Fruit fly (Drosophila melanogaster): ENCODE data around the gene CG31909.

The CG31909 gene

DNA sequence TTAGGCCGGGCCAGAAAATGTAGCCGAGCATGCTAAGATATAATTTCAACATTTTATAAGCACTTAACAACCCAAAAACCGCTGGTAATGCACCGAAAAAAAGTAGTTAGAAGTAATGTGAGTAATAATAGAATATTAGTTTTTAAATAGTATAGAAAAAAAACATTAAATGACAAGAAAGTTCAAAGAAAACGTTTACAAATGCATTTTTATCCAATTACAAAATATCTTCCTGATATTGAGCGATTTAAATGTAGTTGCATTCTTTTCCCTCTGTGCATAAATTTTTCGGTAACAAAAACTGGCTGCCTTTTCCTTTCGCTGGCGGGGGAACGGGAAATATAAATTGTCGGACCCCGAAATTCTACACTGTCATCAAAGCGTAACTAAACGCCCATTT lies 45.4 kb downstream of the CG31909 start (continued):
- TF ChIP-seq chinmo (GFP tag; IDR thresholded peaks at IDR 0.05; ENCODE audit: partially characterized antibody), result no peak
- no peak for TF ChIP-seq Xbp1 (GFP tag; optimal IDR thresholded peaks at IDR 0.05)
- TF ChIP-seq zf30C (GFP tag; optimal IDR thresholded peaks at IDR 0.05), result peak; percentile 42
- TF ChIP-seq maf-S (GFP tag; optimal IDR thresholded peaks at IDR 0.05), result no peak
- peak; percentile 17 for TF ChIP-seq D19A (tag; optimal IDR thresholded peaks at IDR 0.05)
- TF ChIP-seq lilli (GFP tag; optimal IDR thresholded peaks at IDR 0.05), result no peak
- no peak for TF ChIP-seq rib (GFP tag; IDR thresholded peaks at IDR 0.05)
- no peak for TF ChIP-seq onecut (GFP tag; IDR thresholded peaks at IDR 0.05)
- no peak for TF ChIP-seq Hmr (GFP tag; optimal IDR thresholded peaks at IDR 0.05)
- TF ChIP-seq CG1603 (tag; optimal IDR thresholded peaks at IDR 0.05), result no peak
- no peak for TF ChIP-seq D (optimal IDR thresholded peaks at IDR 0.05)
- TF ChIP-seq D (GFP tag; optimal IDR thresholded peaks at IDR 0.05), result no peak
- no peak for TF ChIP-seq CG10959 (GFP tag; IDR thresholded peaks at IDR 0.05)
- no peak for TF ChIP-seq pros (GFP tag; optimal IDR thresholded peaks at IDR 0.05)
- peak in 1 of 3 experiments; percentile 46 for TF ChIP-seq lola (GFP tag; optimal IDR thresholded peaks at IDR 0.05)
- peak; percentile 26; the same call in 1 of the 3 replicates for TF ChIP-seq zfh1 (GFP tag; IDR thresholded peaks at IDR 0.05)
- TF ChIP-seq sim (GFP tag; IDR thresholded peaks at IDR 0.05), result no peak
- TF ChIP-seq CG15696 (tag; optimal IDR thresholded peaks at IDR 0.05), result peak; percentile 49
- no peak for TF ChIP-seq CG10147 (GFP tag; optimal IDR thresholded peaks at IDR 0.05)
- no peak for TF ChIP-seq CG13296 (GFP tag; optimal IDR thresholded peaks at IDR 0.05)
- TF ChIP-seq oc (tag; optimal IDR thresholded peaks at IDR 0.05), result no peak
- no peak for TF ChIP-seq CG10543 (GFP tag; optimal IDR thresholded peaks at IDR 0.05)
- TF ChIP-seq CG7963 (GFP tag; IDR thresholded peaks at IDR 0.05; ENCODE audit: partially characterized antibody), result no peak
- TF ChIP-seq Xrp1 (GFP tag; IDR thresholded peaks at IDR 0.05), result peak; percentile 53; the same call in 1 of the 2 replicates
- no peak for TF ChIP-seq dm (GFP tag; optimal IDR thresholded peaks at IDR 0.05)
- TF ChIP-seq CG9727 (GFP tag; optimal IDR thresholded peaks at IDR 0.05), result peak; percentile 51
- no peak for TF ChIP-seq CG1792 (GFP tag; optimal IDR thresholded peaks at IDR 0.05)
- no peak for TF ChIP-seq CG7987 (GFP tag; optimal IDR thresholded peaks at IDR 0.05)
- TF ChIP-seq fd64A (GFP tag; optimal IDR thresholded peaks at IDR 0.05), result no peak
- TF ChIP-seq CG18764 (GFP tag; optimal IDR thresholded peaks at IDR 0.05), result no peak
- TF ChIP-seq bcd (GFP tag; optimal IDR thresholded peaks at IDR 0.05), result no peak
- peak; percentile 9 for TF ChIP-seq unpg (GFP tag; optimal IDR thresholded peaks at IDR 0.05)
- TF ChIP-seq sens (GFP tag), result peak; percentile 69
- peak; percentile 53 for TF ChIP-seq CG18262 (tag; optimal IDR thresholded peaks at IDR 0.05)
- TF ChIP-seq tll (GFP tag; optimal IDR thresholded peaks at IDR 0.05), result no peak
- peak; percentile 38 for TF ChIP-seq Blimp-1 (GFP tag; optimal IDR thresholded peaks at IDR 0.05)
- TF ChIP-seq HLH4C (GFP tag; IDR thresholded peaks at IDR 0.05; ENCODE audit: partially characterized antibody), result no peak
- TF ChIP-seq CG33557 (GFP tag; optimal IDR thresholded peaks at IDR 0.05), result peak; percentile 3
- 0 out of 3 replicates have a peak, but pooled peaks have one; percentile 31 for TF ChIP-seq CG17361 (GFP tag; IDR thresholded peaks at IDR 0.05)
- peak; percentile 57 for TF ChIP-seq CG2712 (tag; optimal IDR thresholded peaks at IDR 0.05)
- TF ChIP-seq Camta (GFP tag; optimal IDR thresholded peaks at IDR 0.05), result no peak
- TF ChIP-seq CG42726 (GFP tag; IDR thresholded peaks at IDR 0.05; ENCODE audit: partially characterized antibody), result no peak
- TF ChIP-seq Scr (GFP tag; IDR thresholded peaks at IDR 0.05; ENCODE audit: partially characterized antibody), result no peak
- peak; percentile 66 for TF ChIP-seq dmrt11E (tag; optimal IDR thresholded peaks at IDR 0.05)
- no peak for TF ChIP-seq eve (GFP tag; optimal IDR thresholded peaks at IDR 0.05)
- TF ChIP-seq CG4282 (GFP tag; optimal IDR thresholded peaks at IDR 0.05), result no peak
- TF ChIP-seq Sox100B (GFP tag; optimal IDR thresholded peaks at IDR 0.05), result no peak
- TF ChIP-seq CG17328 (GFP tag; IDR thresholded peaks at IDR 0.05), result 0 out of 2 replicates have a peak, but pooled peaks have one; percentile 35
- no peak for TF ChIP-seq CG11695 (GFP tag; IDR thresholded peaks at IDR 0.05)
- peak; percentile 4 for TF ChIP-seq Spps (tag; optimal IDR thresholded peaks at IDR 0.05)
